Worm (Caenorhabditis elegans): ENCODE measurements around the gene B0507.8.

Gene B0507.8

ce11 chrV:8767493-8767892 is 4.7 kb upstream of the B0507.8 start:
- TF ChIP-seq syd-9 (tag; optimal IDR thresholded peaks at IDR 0.05) (no peak), elt-2 (tag; optimal IDR thresholded peaks at IDR 0.05) (peak; percentile 61)

DNA sequence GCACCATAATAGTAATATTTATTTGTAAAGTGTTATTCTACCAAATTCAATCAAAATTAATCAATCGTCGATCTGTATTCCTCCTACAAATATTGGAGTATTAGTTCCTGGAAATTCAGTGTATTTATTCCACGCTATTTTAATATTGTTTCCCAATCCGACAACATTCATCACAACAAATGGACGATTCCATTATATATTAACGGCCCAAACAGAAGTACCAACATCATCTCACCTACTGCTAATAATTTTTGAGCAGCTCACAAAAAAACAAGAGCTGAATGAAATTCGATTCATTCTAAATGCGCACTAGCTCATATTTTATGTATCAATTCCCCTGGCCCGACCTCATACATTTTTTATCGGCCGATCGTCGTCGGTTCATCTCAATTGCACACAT is 4.3 kb upstream of the B0507.8 start:
- no peak for TF ChIP-seq ets-4 (tag; optimal IDR thresholded peaks at IDR 0.05)
- no peak for TF ChIP-seq ceh-30 (tag; optimal IDR thresholded peaks at IDR 0.05)
- TF ChIP-seq elt-2 (tag; optimal IDR thresholded peaks at IDR 0.05): no peak
- no peak for TF ChIP-seq nhr-232 (tag; optimal IDR thresholded peaks at IDR 0.05)
- no peak for TF ChIP-seq ttx-3 (tag; optimal IDR thresholded peaks at IDR 0.05)
- TF ChIP-seq dmd-4 (tag; optimal IDR thresholded peaks at IDR 0.05; ENCODE audit: borderline replicate concordance): no peak
- no peak for TF ChIP-seq ref-2 (tag; optimal IDR thresholded peaks at IDR 0.05)
- no peak for TF ChIP-seq fax-1 (tag; optimal IDR thresholded peaks at IDR 0.05)
- TF ChIP-seq C38D4.7 (GFP tag; optimal IDR thresholded peaks at IDR 0.05): no peak
- TF ChIP-seq nhr-11 (tag; optimal IDR thresholded peaks at IDR 0.05): no peak
- TF ChIP-seq unc-86 (tag; optimal IDR thresholded peaks at IDR 0.05): no peak
- no peak for TF ChIP-seq hlh-6 (tag; optimal IDR thresholded peaks at IDR 0.05)
- no peak for TF ChIP-seq ceh-6 (GFP tag; optimal IDR thresholded peaks at IDR 0.05)
- TF ChIP-seq sox-2 (GFP tag; IDR thresholded peaks at IDR 0.05): no peak
- TF ChIP-seq hlh-30 (tag; optimal IDR thresholded peaks at IDR 0.05; ENCODE audit: insufficient read depth): no peak
- TF ChIP-seq ceh-9 (tag; optimal IDR thresholded peaks at IDR 0.05): no peak

DNA sequence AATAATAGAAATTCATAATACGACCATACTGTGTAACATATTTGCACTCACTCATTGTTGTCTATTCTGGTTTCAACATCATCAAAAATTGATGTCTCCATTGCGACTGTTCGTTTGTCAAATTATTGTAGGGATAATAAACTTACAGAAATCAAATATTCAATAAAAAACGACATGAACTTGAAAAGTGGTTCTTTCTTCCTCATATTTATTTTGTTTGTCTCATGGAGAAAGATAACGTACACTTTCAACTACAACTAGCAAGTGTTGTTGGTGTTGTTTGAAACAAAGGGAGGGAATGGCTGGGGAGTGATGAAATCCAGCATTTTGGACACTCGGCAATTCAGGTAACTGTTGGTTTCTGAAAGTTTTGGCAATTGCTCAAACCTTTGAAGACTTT is 3.2 kb upstream of the B0507.8 start, which contains the start of gene B0507.9:
Gene B0507.9 (minus strand): TSS at position 101 of the 400 bp plus-strand sequence.
- no peak for TF ChIP-seq pag-3 (tag; optimal IDR thresholded peaks at IDR 0.05; ENCODE audit: borderline replicate concordance)
- TF ChIP-seq npax-4 (tag; optimal IDR thresholded peaks at IDR 0.05): no peak
- no peak for TF ChIP-seq syd-9 (tag; optimal IDR thresholded peaks at IDR 0.05)
- TF ChIP-seq C08G9.2 (tag; optimal IDR thresholded peaks at IDR 0.05): no peak
- no peak for TF ChIP-seq tbx-2 (tag; optimal IDR thresholded peaks at IDR 0.05)
- no peak for TF ChIP-seq ceh-30 (tag; optimal IDR thresholded peaks at IDR 0.05)
- no peak for TF ChIP-seq unc-86 (tag; optimal IDR thresholded peaks at IDR 0.05)
- TF ChIP-seq lim-6 (tag; optimal IDR thresholded peaks at IDR 0.05): no peak
- no peak for TF ChIP-seq zip-5 (tag; optimal IDR thresholded peaks at IDR 0.05)
- no peak for TF ChIP-seq dve-1 (tag; optimal IDR thresholded peaks at IDR 0.05)
- no peak for TF ChIP-seq hlh-13 (GFP tag; optimal IDR thresholded peaks at IDR 0.05)

ce11 chrV:8760416-8760815 is 2.3 kb downstream of the B0507.8 start, which contains the start of gene ddn-1:
ddn-1 (minus strand) TSS chrV:8760516.
- no peak for TF ChIP-seq T23F11.4 (GFP tag; optimal IDR thresholded peaks at IDR 0.05)

DNA sequence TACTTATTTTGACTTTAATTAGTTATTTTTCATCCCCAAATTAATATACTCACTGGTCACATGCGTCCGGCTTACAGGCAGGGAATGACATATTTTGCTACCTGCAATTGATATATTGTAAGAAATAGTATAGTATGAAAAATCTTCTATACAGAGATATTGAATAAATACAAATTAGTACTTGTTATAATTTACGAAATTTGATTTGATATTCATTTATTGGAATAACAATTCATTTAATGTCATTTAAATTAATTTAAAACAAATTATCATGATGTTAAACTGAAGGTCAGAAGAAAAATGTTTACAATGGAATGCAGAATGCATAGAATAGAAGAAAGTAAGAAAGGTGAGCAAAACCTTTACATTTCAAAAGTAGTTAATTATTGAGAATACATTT is 4.1 kb downstream of the B0507.8 start, which contains the start of gene B0507.7:
Gene B0507.7 (minus strand): TSS at position 101 of the 400 bp plus-strand sequence.
- TF ChIP-seq fkh-10 (GFP tag; optimal IDR thresholded peaks at IDR 0.05) (no peak), C08G9.2 (tag; optimal IDR thresholded peaks at IDR 0.05) (no peak), nhr-11 (tag; optimal IDR thresholded peaks at IDR 0.05) (no peak), che-1 (tag; optimal IDR thresholded peaks at IDR 0.05) (no peak)

DNA sequence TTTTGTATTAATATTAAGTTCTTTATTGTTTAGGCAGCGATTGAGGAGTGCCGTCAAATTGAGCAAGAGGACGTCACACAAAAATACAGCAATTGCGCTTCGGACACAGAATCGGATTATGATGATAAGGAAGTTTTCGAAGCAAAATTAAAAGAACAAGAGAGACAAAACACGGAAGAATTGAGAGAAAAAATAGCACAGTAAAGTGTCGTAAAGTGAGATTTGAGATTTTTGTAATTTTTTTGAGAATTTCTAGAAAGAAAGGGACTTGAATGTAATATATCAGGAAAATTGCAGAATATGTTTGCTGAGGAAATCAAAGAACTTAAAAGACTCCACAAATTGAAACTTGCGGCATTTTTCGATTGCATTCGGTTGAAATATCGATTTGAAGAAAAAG is 8.1 kb downstream of the B0507.8 start, which contains the start of gene B0507.4:
Gene B0507.4 (plus strand): TSS at position 301 of the 400 bp plus-strand sequence.
- no peak for TF ChIP-seq nhr-232 (tag; optimal IDR thresholded peaks at IDR 0.05)
- TF ChIP-seq hlh-30 (tag; optimal IDR thresholded peaks at IDR 0.05; ENCODE audit: insufficient read depth): no peak
- TF ChIP-seq unc-55 (GFP tag; optimal IDR thresholded peaks at IDR 0.05): no peak
- TF ChIP-seq nfya-1 (tag; optimal IDR thresholded peaks at IDR 0.05): no peak
- TF ChIP-seq lim-6 (tag; optimal IDR thresholded peaks at IDR 0.05): no peak
- no peak for TF ChIP-seq ceh-9 (tag; optimal IDR thresholded peaks at IDR 0.05)
- TF ChIP-seq tbx-7 (tag; optimal IDR thresholded peaks at IDR 0.05): no peak
- TF ChIP-seq F13H6.1 (tag; optimal IDR thresholded peaks at IDR 0.05): no peak
- no peak for TF ChIP-seq unc-86 (tag; optimal IDR thresholded peaks at IDR 0.05)
- TF ChIP-seq zip-5 (tag; optimal IDR thresholded peaks at IDR 0.05): no peak
- TF ChIP-seq tbx-2 (tag; optimal IDR thresholded peaks at IDR 0.05): no peak
